Worm (Caenorhabditis elegans) whole organism, midembryonic: ENCODE results near the gene srg-11.
A peak's percentile ranks its signal among the peaks of the same experiment; 100 is the strongest.

Source experiments
- T22C8.4 ChIP-seq: fragments of 200-800 bp; sonication (Bioruptor generic); IDR thresholded peaks from 2 replicates; pipeline ENCODE4 v1.3.6; 2022; ENCODE audit warnings: missing genetic modification characterization, missing compliant biosample characterization
- flt-1 ChIP-seq: fragments of 200-800 bp; sonication (Bioruptor generic); IDR thresholded peaks from 2 replicates; pipeline ENCODE4 v1.3.6; 2022; ENCODE audit warnings: missing genetic modification characterization, missing compliant biosample characterization
- klf-2 ChIP-seq: fragments of 200-800 bp; sonication (Bioruptor generic); conservative IDR thresholded peaks from 2 replicates; pipeline ENCODE4 v1.3.6; 2022; ENCODE audit warnings: missing genetic modification reagents, missing genetic modification characterization, missing compliant biosample characterization
- med-1 ChIP-seq: sonication (generic microtip); optimal IDR thresholded peaks from 2 replicates; lab custom pipeline; 2017; ENCODE audit warnings: missing genetic modification characterization, mild to moderate bottlenecking, missing compliant biosample characterization, antibody characterized with exemption, missing genetic modification reagents; ENCODE audit not compliant: insufficient read depth
- ref-1 ChIP-seq: fragments of 200-800 bp; sonication (Bioruptor generic); conservative IDR thresholded peaks from 2 replicates; pipeline ENCODE4 v1.3.6; 2022; ENCODE audit warnings: missing genetic modification reagents, missing genetic modification characterization, missing compliant biosample characterization
- tab-1 ChIP-seq: fragments of 200-800 bp; sonication (Bioruptor generic); IDR thresholded peaks from 2 replicates; pipeline ENCODE4 v1.3.6; 2022; ENCODE audit warnings: missing genetic modification characterization, missing compliant biosample characterization
- ztf-23 ChIP-seq: fragments of 200-800 bp; sonication (Bioruptor generic); IDR thresholded peaks from 2 replicates; pipeline ENCODE4 v1.3.6; 2022; ENCODE audit warnings: missing genetic modification reagents, missing genetic modification characterization, missing compliant biosample characterization
- ztf-29 ChIP-seq: fragments of 200-800 bp; sonication (Bioruptor generic); IDR thresholded peaks from 2 replicates; pipeline ENCODE4 v1.3.6; 2022; ENCODE audit warnings: missing genetic modification reagents, missing genetic modification characterization, missing compliant biosample characterization

DNA sequence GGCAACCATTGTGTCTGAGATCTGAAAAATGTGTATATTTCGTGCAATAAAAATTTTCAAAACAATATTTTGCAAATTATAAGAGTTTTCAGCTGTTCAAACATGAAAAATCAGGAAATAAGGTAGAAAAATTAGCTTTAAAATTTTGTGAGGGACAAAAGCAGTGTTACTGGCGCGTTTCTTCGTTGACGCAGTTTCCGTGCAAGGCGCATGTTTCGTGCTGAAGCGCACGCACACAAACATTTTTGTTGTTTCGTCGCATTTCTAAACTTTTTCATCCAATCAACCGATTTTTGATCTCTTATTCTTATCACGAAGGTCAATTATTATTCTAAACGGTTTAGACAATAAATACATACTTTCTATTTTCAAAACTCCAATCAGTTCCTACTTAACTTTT lies 13.5 kb downstream of the srg-11 start, which contains the start of gene nifk-1:
- TF ChIP-seq ztf-23: peak; percentile 50; the same call in 1 of the 2 replicates
- TF ChIP-seq ztf-29 (GFP tag; lab: Robert Waterston, UW): no peak
- no peak for TF ChIP-seq klf-2 (GFP tag; lab: Robert Waterston, UW)
- no peak for TF ChIP-seq T22C8.4 (GFP tag; lab: Robert Waterston, UW)
- TF ChIP-seq flt-1 (GFP tag; lab: Robert Waterston, UW): no peak
- no peak for TF ChIP-seq med-1
- no peak for TF ChIP-seq tab-1 (GFP tag; lab: Robert Waterston, UW)
- no peak for TF ChIP-seq ref-1 (GFP tag; lab: Robert Waterston, UW)
